Worm (Caenorhabditis elegans) whole organism, L2 larva: ENCODE data around the gene ugt-5.

Experiments
- alr-1 ChIP-seq: fragments of 150-350 bp; optimal IDR thresholded peaks from 2 replicates; lab custom pipeline; 2014; ENCODE audit warnings: missing biosample characterization, missing genetic modification characterization
- blmp-1 ChIP-seq: sonication (generic microtip); optimal IDR thresholded peaks from 2 replicates; lab custom pipeline; 2017; ENCODE audit warnings: missing genetic modification characterization, mild to moderate bottlenecking, missing compliant biosample characterization, antibody characterized with exemption, moderate library complexity; ENCODE audit not compliant: insufficient read depth
- mdl-1 ChIP-seq, 2 experiments: fragments of 150-350 bp in 1 of 2; sonication (generic microtip) in 1 of 2; optimal IDR thresholded peaks; 2 replicates each; lab custom pipeline; 2017; ENCODE audit warnings: missing biosample characterization in 2 of 2, missing genetic modification characterization in 2 of 2
- unc-62 ChIP-seq: fragments of 150-350 bp; optimal IDR thresholded peaks from 2 replicates; lab custom pipeline; 2014; ENCODE audit warnings: missing biosample characterization, missing genetic modification reagents, missing genetic modification characterization
- zag-1 ChIP-seq: fragments of 150-350 bp; optimal IDR thresholded peaks from 2 replicates; lab custom pipeline; 2014; ENCODE audit warnings: missing biosample characterization, missing genetic modification characterization

DNA sequence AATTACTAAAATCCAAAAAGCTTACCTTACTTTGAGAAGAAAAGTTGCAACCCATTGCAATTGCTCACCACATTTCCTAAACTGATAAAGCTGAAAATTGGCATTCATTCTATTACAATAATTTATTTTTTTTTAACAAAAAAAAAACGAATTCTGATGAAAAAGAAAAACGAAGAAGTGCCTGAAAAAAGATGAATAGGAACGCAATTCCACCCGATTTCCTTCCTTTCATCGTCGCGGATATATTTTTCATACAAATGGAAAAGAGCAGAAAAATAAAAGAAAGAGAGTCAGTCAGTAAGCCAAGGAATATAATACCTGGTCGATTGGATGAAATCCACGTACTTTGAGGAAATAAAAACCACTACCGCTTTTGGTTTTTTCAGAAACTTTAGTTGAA is 37.9 kb downstream of the ugt-5 start, which contains the start of gene gpa-13:
- TF ChIP-seq alr-1 (tag; lab: Kevin White, UChicago) (no peak), mdl-1 (tag; optimal IDR thresholded peaks at IDR 0.05; lab: Kevin White, UChicago) (no peak), blmp-1 (tag; lab: Kevin White, UChicago) (no peak), zag-1 (tag; lab: Kevin White, UChicago) (no peak), unc-62 (no peak)
